Worm (Caenorhabditis elegans): Measurements from ENCODE around the gene F43G6.8.
"Not testable (repeated sequence)": the region's sequence is repeated elsewhere in the genome, so short reads cannot be mapped to it uniquely, and the experiment has no call there.

DNA sequence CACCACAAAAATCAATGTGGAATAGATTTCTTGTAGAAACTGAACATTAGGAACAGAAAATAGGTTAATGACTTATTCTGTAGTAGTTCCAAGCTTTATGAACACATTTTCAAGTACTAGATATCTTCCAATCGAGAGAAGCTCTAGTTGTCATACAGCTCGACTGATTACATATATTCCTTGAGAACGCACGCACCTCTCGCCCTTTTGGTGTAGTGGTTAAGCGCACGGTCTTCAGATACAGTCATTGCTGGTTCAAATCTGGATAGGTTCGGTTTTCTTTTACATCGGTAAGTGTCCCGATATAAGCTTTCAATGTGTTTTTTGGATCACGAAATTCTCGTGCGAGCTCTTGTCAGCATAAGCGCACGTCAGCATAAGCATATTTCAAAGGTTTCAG is 10.8 kb upstream of the F43G6.8 start:
- TF ChIP-seq let-526 (GFP tag; IDR thresholded peaks at IDR 0.05); Y95B8A.8 (GFP tag; IDR thresholded peaks at IDR 0.05); snpc-1.1 (tag; optimal IDR thresholded peaks at IDR 0.05; ENCODE audit: insufficient read depth); him-1 (tag; optimal IDR thresholded peaks at IDR 0.05); chd-7 (tag; optimal IDR thresholded peaks at IDR 0.05); nhr-90 (tag; optimal IDR thresholded peaks at IDR 0.05); zim-3 (tag; optimal IDR thresholded peaks at IDR 0.05): not testable (repeated sequence)
